Fruit fly (Drosophila melanogaster) whole organism, embryonic: ENCODE results near the gene eIF2gamma.
A peak's percentile ranks its signal among the peaks of the same experiment; 100 is the strongest.

Experiments
- Ada2b ChIP-seq: fragments of 200-800 bp; sonication (Bioruptor generic); IDR thresholded peaks from 2 replicates; pipeline ENCODE4 v1.3.6; 2022; ENCODE audit warnings: missing biosample characterization, missing genetic modification characterization
- CG1024 ChIP-seq: fragments of 200-800 bp; sonication (Bioruptor generic); IDR thresholded peaks from 2 replicates; pipeline ENCODE4 v1.3.6; 2022; ENCODE audit warnings: missing biosample characterization, missing genetic modification characterization
- CG10366 ChIP-seq: fragments of 200-800 bp; sonication (Bioruptor generic); IDR thresholded peaks from 2 replicates; pipeline ENCODE4 v1.3.6; 2022; ENCODE audit warnings: missing biosample characterization, missing genetic modification characterization
- CG10462 ChIP-seq: fragments of 200-800 bp; sonication (Bioruptor generic); optimal IDR thresholded peaks from 2 replicates; lab custom pipeline; 2016; ENCODE audit warnings: missing biosample characterization, missing genetic modification characterization
- CG11247 ChIP-seq: fragments of 200-800 bp; sonication (Bioruptor generic); IDR thresholded peaks from 2 replicates; pipeline ENCODE4 v1.3.6; 2022; ENCODE audit warnings: missing biosample characterization, missing genetic modification characterization
- CG17328 ChIP-seq: fragments of 200-800 bp; sonication (Bioruptor generic); IDR thresholded peaks from 2 replicates; pipeline ENCODE4 v1.3.6; 2022; ENCODE audit warnings: missing biosample characterization, missing genetic modification characterization
- CG2889 ChIP-seq: fragments of 200-800 bp; sonication (Bioruptor generic); IDR thresholded peaks from 3 replicates; pipeline ENCODE4 v1.3.6; 2022; ENCODE audit warnings: missing biosample characterization, missing genetic modification characterization
- CG33213 ChIP-seq: fragments of 200-800 bp; sonication (Bioruptor generic); optimal IDR thresholded peaks from 3 replicates; lab custom pipeline; 2016; ENCODE audit warnings: missing biosample characterization, missing genetic modification characterization
- CG4617 ChIP-seq: fragments of 200-800 bp; sonication (Bioruptor generic); optimal IDR thresholded peaks from 3 replicates; lab custom pipeline; 2016; ENCODE audit warnings: missing biosample characterization, missing genetic modification characterization, borderline replicate concordance
- CG4820 ChIP-seq: fragments of 200-800 bp; sonication (Bioruptor generic); optimal IDR thresholded peaks from 3 replicates; lab custom pipeline; 2016; ENCODE audit warnings: missing biosample characterization, missing genetic modification characterization
- CG6765 ChIP-seq: fragments of 200-800 bp; sonication (Bioruptor generic); optimal IDR thresholded peaks from 3 replicates; lab custom pipeline; 2017; ENCODE audit warnings: missing biosample characterization, mild to moderate bottlenecking, missing genetic modification characterization
- CG7357 ChIP-seq: fragments of 200-800 bp; sonication (Bioruptor generic); IDR thresholded peaks from 3 replicates; pipeline ENCODE4 v1.3.6; 2022; ENCODE audit warnings: missing biosample characterization, missing genetic modification characterization
- CG8478 ChIP-seq: fragments of >200 bp; optimal IDR thresholded peaks from 2 replicates; lab custom pipeline; 2018
- CTCF ChIP-seq: fragments of 200-800 bp; sonication (Bioruptor generic); optimal IDR thresholded peaks from 2 replicates; lab custom pipeline; 2017; ENCODE audit warnings: missing biosample characterization, mild to moderate bottlenecking, missing genetic modification characterization, moderate library complexity
- Camta ChIP-seq: fragments of 200-800 bp; sonication (Bioruptor generic); optimal IDR thresholded peaks from 2 replicates; lab custom pipeline; 2016; ENCODE audit warnings: missing biosample characterization, missing genetic modification characterization
- CrebB ChIP-seq: fragments of 200-800 bp; sonication (Bioruptor generic); optimal IDR thresholded peaks from 3 replicates; lab custom pipeline; 2018; ENCODE audit warnings: missing biosample characterization, mild to moderate bottlenecking, missing genetic modification characterization
- D19B ChIP-seq: fragments of 200-800 bp; sonication (Bioruptor generic); optimal IDR thresholded peaks from 2 replicates; lab custom pipeline; 2017; ENCODE audit warnings: missing biosample characterization, mild to moderate bottlenecking, missing genetic modification characterization
- Dad ChIP-seq: fragments of 200-800 bp; sonication (Bioruptor generic); optimal IDR thresholded peaks from 3 replicates; lab custom pipeline; 2016; ENCODE audit warnings: missing biosample characterization, missing genetic modification characterization
- Doc2 ChIP-seq: fragments of 200-800 bp; sonication (Bioruptor generic); IDR thresholded peaks from 2 replicates; pipeline ENCODE4 v1.3.6; 2022; ENCODE audit warnings: missing biosample characterization, missing genetic modification characterization
- HmgD ChIP-seq: fragments of 200-800 bp; sonication (Bioruptor generic); optimal IDR thresholded peaks from 3 replicates; lab custom pipeline; 2016; ENCODE audit warnings: missing biosample characterization, missing genetic modification characterization
- HmgZ ChIP-seq: fragments of 200-800 bp; sonication (Bioruptor generic); optimal IDR thresholded peaks from 2 replicates; lab custom pipeline; 2018; ENCODE audit warnings: missing biosample characterization, mild to moderate bottlenecking, missing genetic modification characterization
- MESR4 ChIP-seq: fragments of 200-800 bp; sonication (Bioruptor generic); optimal IDR thresholded peaks from 2 replicates; lab custom pipeline; 2018; ENCODE audit warnings: missing biosample characterization, mild to moderate bottlenecking, missing genetic modification characterization, moderate library complexity
- Mes4 ChIP-seq: fragments of 200-800 bp; sonication (Bioruptor generic); optimal IDR thresholded peaks from 2 replicates; lab custom pipeline; 2016; ENCODE audit warnings: missing biosample characterization, missing genetic modification characterization
- Sox102F ChIP-seq: fragments of 200-800 bp; sonication (Bioruptor generic); optimal IDR thresholded peaks from 2 replicates; lab custom pipeline; 2018; ENCODE audit warnings: missing biosample characterization, mild to moderate bottlenecking, missing genetic modification characterization, moderate library complexity
- Stat92E ChIP-seq, 3 experiments: fragments of >200 bp in 2 of 3; fragments of 200-800 bp in 1 of 3; sonication (Bioruptor generic) in 1 of 3; optimal IDR thresholded peaks; 2 replicates each; lab custom pipeline; 2017 to 2019; ENCODE audit warnings: missing biosample characterization in 3 of 3, missing genetic modification characterization in 3 of 3, mild to moderate bottlenecking in 1 of 3, moderate library complexity in 1 of 3
- Taf1 ChIP-seq: fragments of 200-800 bp; sonication (Bioruptor generic); IDR thresholded peaks from 2 replicates; pipeline ENCODE4 v1.3.6; 2022; ENCODE audit warnings: missing biosample characterization, missing genetic modification characterization
- Xrp1 ChIP-seq: fragments of 200-800 bp; sonication (Bioruptor generic); IDR thresholded peaks from 2 replicates; pipeline ENCODE4 v1.3.6; 2022; ENCODE audit warnings: missing biosample characterization, missing genetic modification characterization
- ac ChIP-seq: fragments of 200-800 bp; sonication (Bioruptor generic); optimal IDR thresholded peaks from 3 replicates; lab custom pipeline; 2017; ENCODE audit warnings: missing biosample characterization, mild to moderate bottlenecking, missing genetic modification characterization
- ap ChIP-seq: fragments of 200-800 bp; sonication (Bioruptor generic); IDR thresholded peaks from 2 replicates; pipeline ENCODE4 v1.3.6; 2022; ENCODE audit warnings: missing biosample characterization, missing genetic modification characterization
- ato ChIP-seq: fragments of 200-800 bp; sonication (Bioruptor generic); IDR thresholded peaks from 2 replicates; pipeline ENCODE4 v1.3.6; 2022; ENCODE audit warnings: missing biosample characterization, missing genetic modification characterization; ENCODE audit not compliant: partially characterized antibody
- ci ChIP-seq: fragments of 200-800 bp; sonication (Bioruptor generic); IDR thresholded peaks from 3 replicates; pipeline ENCODE4 v1.3.6; 2022; ENCODE audit warnings: missing biosample characterization, missing genetic modification characterization
- da ChIP-seq: fragments of 200-800 bp; sonication (Bioruptor generic); optimal IDR thresholded peaks from 2 replicates; lab custom pipeline; 2016; ENCODE audit warnings: missing biosample characterization, missing genetic modification characterization
- dmrt99B ChIP-seq: fragments of 200-800 bp; sonication (Bioruptor generic); optimal IDR thresholded peaks from 2 replicates; lab custom pipeline; 2018; ENCODE audit warnings: missing biosample characterization, mild to moderate bottlenecking, missing genetic modification characterization, moderate library complexity
- fd96Cb ChIP-seq: fragments of 200-800 bp; sonication (Bioruptor generic); optimal IDR thresholded peaks from 2 replicates; lab custom pipeline; 2018; ENCODE audit warnings: missing biosample characterization, mild to moderate bottlenecking, missing genetic modification characterization, moderate library complexity
- gfzf ChIP-seq: fragments of 200-800 bp; sonication (Bioruptor generic); optimal IDR thresholded peaks from 2 replicates; lab custom pipeline; 2016; ENCODE audit warnings: missing biosample characterization, mild to moderate bottlenecking, missing genetic modification characterization, moderate library complexity
- her ChIP-seq: fragments of 200-800 bp; sonication (Bioruptor generic); optimal IDR thresholded peaks from 2 replicates; lab custom pipeline; 2016; ENCODE audit warnings: missing biosample characterization, missing genetic modification characterization
- jing ChIP-seq: fragments of 200-800 bp; sonication (Bioruptor generic); optimal IDR thresholded peaks from 2 replicates; lab custom pipeline; 2018; ENCODE audit warnings: missing biosample characterization, mild to moderate bottlenecking, missing genetic modification characterization
- klu ChIP-seq: fragments of 200-800 bp; sonication (Bioruptor generic); IDR thresholded peaks from 2 replicates; pipeline ENCODE4 v1.3.6; 2022; ENCODE audit warnings: missing biosample characterization, missing genetic modification characterization
- lab ChIP-seq: fragments of 200-800 bp; sonication (Bioruptor generic); optimal IDR thresholded peaks from 3 replicates; lab custom pipeline; 2017; ENCODE audit warnings: missing biosample characterization, missing genetic modification characterization, mild to moderate bottlenecking, moderate library complexity, missing genetic modification reagents
- lov ChIP-seq, 2 experiments: fragments of 200-800 bp in 1 of 2; fragments of >200 bp in 1 of 2; sonication (Bioruptor generic) in 1 of 2; IDR thresholded peaks in 1 of 2; optimal IDR thresholded peaks in 1 of 2; 2 replicates in 1 of 2; 3 replicates in 1 of 2; pipeline versions ENCODE4 v1.3.6 to Lab custom; 2017 to 2022; ENCODE audit warnings: missing biosample characterization in 1 of 2, missing genetic modification characterization in 1 of 2
- nom ChIP-seq: fragments of 200-800 bp; sonication (Bioruptor generic); optimal IDR thresholded peaks from 2 replicates; lab custom pipeline; 2017; ENCODE audit warnings: missing biosample characterization, missing genetic modification characterization, mild to moderate bottlenecking, moderate library complexity, missing genetic modification reagents
- otp ChIP-seq: fragments of 200-800 bp; sonication (Bioruptor generic); IDR thresholded peaks from 3 replicates; pipeline ENCODE4, ENCODE4 v1.3.6; 2022; ENCODE audit warnings: missing biosample characterization, missing genetic modification characterization
- p53 ChIP-seq: fragments of 200-800 bp; sonication (Bioruptor generic); optimal IDR thresholded peaks from 2 replicates; lab custom pipeline; 2016; ENCODE audit warnings: missing biosample characterization, missing genetic modification characterization
- pho ChIP-seq: fragments of 200-800 bp; sonication (Bioruptor generic); optimal IDR thresholded peaks from 2 replicates; lab custom pipeline; 2016; ENCODE audit warnings: missing biosample characterization, missing genetic modification characterization
- sd ChIP-seq: fragments of 200-800 bp; sonication (Bioruptor generic); optimal IDR thresholded peaks from 3 replicates; lab custom pipeline; 2018; ENCODE audit warnings: missing biosample characterization, mild to moderate bottlenecking, missing genetic modification characterization, moderate library complexity
- sna ChIP-seq: fragments of 200-800 bp; sonication (Bioruptor generic); IDR thresholded peaks from 2 replicates; pipeline ENCODE4 v1.3.6; 2022; ENCODE audit warnings: missing biosample characterization, missing genetic modification characterization; ENCODE audit not compliant: partially characterized antibody
- so ChIP-seq: fragments of 200-800 bp; sonication (Bioruptor generic); IDR thresholded peaks from 3 replicates; pipeline ENCODE4 v1.3.6; 2022; ENCODE audit warnings: missing biosample characterization, missing genetic modification characterization
- ssp ChIP-seq: fragments of 200-800 bp; sonication (Bioruptor generic); IDR thresholded peaks from 2 replicates; pipeline ENCODE4 v1.3.6; 2022; ENCODE audit warnings: missing biosample characterization, missing genetic modification characterization
- trem ChIP-seq: fragments of 200-800 bp; optimal IDR thresholded peaks from 3 replicates; lab custom pipeline; 2019; ENCODE audit warnings: missing biosample characterization, mild to moderate bottlenecking, missing genetic modification characterization, moderate library complexity
- twi ChIP-seq: fragments of 200-800 bp; optimal IDR thresholded peaks from 2 replicates; lab custom pipeline; 2019; ENCODE audit warnings: missing biosample characterization, mild to moderate bottlenecking, missing genetic modification characterization, moderate library complexity

Gene eIF2gamma

DNA sequence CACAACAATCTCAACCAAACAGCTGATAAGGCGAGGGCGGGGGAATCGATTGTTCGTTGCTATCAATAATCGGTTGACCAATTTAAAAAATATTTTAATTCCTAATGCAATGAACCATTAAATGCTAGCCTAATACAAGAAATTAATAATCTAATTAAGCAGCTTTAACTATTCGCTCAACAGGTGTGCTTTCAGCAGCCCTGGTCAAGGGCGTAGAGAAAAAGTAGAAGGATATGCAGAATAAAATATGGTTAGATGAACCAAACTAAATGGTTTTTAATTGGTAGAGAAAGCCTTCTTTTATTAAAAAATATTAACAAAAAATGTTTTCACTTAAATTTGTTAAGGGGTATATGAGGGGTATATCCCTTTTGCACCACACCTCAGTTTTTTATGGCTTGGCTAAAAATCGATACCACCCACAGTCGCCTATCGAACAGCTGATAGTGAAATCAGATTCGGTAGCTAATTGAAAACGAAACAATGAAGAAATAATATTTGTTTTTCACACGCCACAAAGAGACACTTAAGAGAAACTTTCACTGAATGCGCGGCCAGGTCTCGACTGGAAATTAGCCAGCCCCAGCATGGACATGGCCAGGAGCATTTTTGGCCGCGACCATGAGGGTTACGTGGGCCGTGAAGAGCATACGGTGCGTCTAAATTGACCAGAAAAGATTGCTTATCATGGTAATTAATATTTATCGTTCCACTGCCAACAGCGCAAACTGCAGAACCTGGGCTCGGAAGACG, 44.3 kb downstream of the eIF2gamma start, which contains the start of the genes SIDL and CG12241 (continued):
- TF ChIP-seq Mes4 (GFP tag; lab: Kevin White, UChicago) (peak; percentile 22), jing (GFP tag; lab: Kevin White, UChicago) (no peak), CG4617 (GFP tag; lab: Kevin White, UChicago) (peak; percentile 18), Taf1 (peak; percentile 93), CG6765 (GFP tag; lab: Kevin White, UChicago) (peak; percentile 68), CG17328 (GFP tag; lab: Robert Waterston, UW) (no peak), otp (GFP tag; lab: Robert Waterston, UW) (no peak), CG11247 (GFP tag; lab: Robert Waterston, UW) (peak; percentile 92), Dad (GFP tag; lab: Kevin White, UChicago) (peak; percentile 78), pho (peak; percentile 79), sna (GFP tag; lab: Robert Waterston, UW) (0 out of 2 replicates have a peak, but pooled peaks have one; percentile 29), Doc2 (GFP tag; lab: Robert Waterston, UW) (peak; percentile 75), lov (optimal IDR thresholded peaks at IDR 0.05; lab: Kevin White, UChicago) (no peak), lov (GFP tag; IDR thresholded peaks at IDR 0.05; lab: Robert Waterston, UW) (peak; percentile 88), CG1024 (GFP tag; lab: Robert Waterston, UW) (peak; percentile 87), CG8478 (lab: Kevin White, UChicago) (no peak), gfzf (GFP tag; lab: Kevin White, UChicago) (peak; percentile 15), Stat92E (GFP tag; optimal IDR thresholded peaks at IDR 0.05; lab: Kevin White, UChicago) (no peak), klu (GFP tag; lab: Robert Waterston, UW) (peak; percentile 89), Ada2b (GFP tag; lab: Robert Waterston, UW) (peak; percentile 94), HmgZ (tag; lab: Kevin White, UChicago) (peak; percentile 16), CTCF (no peak), D19B (peak; percentile 90), her (GFP tag; lab: Kevin White, UChicago) (peak; percentile 22), trem (tag; lab: Kevin White, UChicago) (peak; percentile 73), CG4820 (GFP tag; lab: Kevin White, UChicago) (peak; percentile 67), Sox102F (GFP tag; lab: Kevin White, UChicago) (no peak), CG2889 (GFP tag; lab: Robert Waterston, UW) (peak; percentile 48; the same call in 1 of the 3 replicates), ci (no peak), CG10366 (GFP tag; lab: Robert Waterston, UW) (peak; percentile 24; the same call in 1 of the 2 replicates), ssp (GFP tag; lab: Robert Waterston, UW) (peak; percentile 85), dmrt99B (tag; lab: Kevin White, UChicago) (no peak), HmgD (GFP tag; lab: Kevin White, UChicago) (peak; percentile 26), ap (GFP tag; lab: Robert Waterston, UW) (no peak), da (no peak), MESR4 (peak; percentile 66), sd (tag; lab: Kevin White, UChicago) (no peak), so (GFP tag; lab: Robert Waterston, UW) (no peak), Xrp1 (peak; percentile 89), CrebB (tag; lab: Kevin White, UChicago) (no peak), CG10462 (GFP tag; lab: Kevin White, UChicago) (peak; percentile 17), lab (GFP tag; lab: Kevin White, UChicago) (no peak), CG33213 (GFP tag; lab: Kevin White, UChicago) (peak; percentile 59), ato (GFP tag; lab: Robert Waterston, UW) (no peak), nom (GFP tag; lab: Kevin White, UChicago) (peak; percentile 75), fd96Cb (tag; lab: Kevin White, UChicago) (peak; percentile 79), p53 (GFP tag; lab: Kevin White, UChicago) (no peak), CG7357 (peak; percentile 89), ac (no peak), twi (tag; lab: Kevin White, UChicago) (peak; percentile 13), Camta (GFP tag; lab: Kevin White, UChicago) (peak; percentile 84)
